Worm (Caenorhabditis elegans): ENCODE results near the gene nkb-2.
"Not testable (repeated sequence)": the region's sequence is repeated elsewhere in the genome, so short reads cannot be mapped to it uniquely, and the experiment has no call there.

nkb-2 gene

ce11 chrIV:10546589-10547136 is 44.1 kb upstream of the nkb-2 start, which contains the start of gene zim-1 (continued):
- TF ChIP-seq F49E8.2 (tag; optimal IDR thresholded peaks at IDR 0.05; ENCODE audit: insufficient read depth) (no peak), rec-8 (tag; optimal IDR thresholded peaks at IDR 0.05) (no peak), snpc-4 (GFP tag; optimal IDR thresholded peaks at IDR 0.05) (no peak), snpc-4 (tag; optimal IDR thresholded peaks at IDR 0.05) (peak in 1 of 4 experiments; percentile 2)

ce11 chrIV:10548546-10548945 is 42.2 kb upstream of the nkb-2 start:
- TF ChIP-seq dox-1 (GFP tag; IDR thresholded peaks at IDR 0.05): 0 out of 2 replicates have a peak, but pooled peaks have one; percentile 44
- not testable (repeated sequence) for TF ChIP-seq rpc-1 (optimal IDR thresholded peaks at IDR 0.05)
- peak; percentile 52 for TF ChIP-seq rpc-1 (tag; optimal IDR thresholded peaks at IDR 0.05)
- TF ChIP-seq B0261.1 (tag; optimal IDR thresholded peaks at IDR 0.05): peak; percentile 47
- TF ChIP-seq rcor-1 (GFP tag; IDR thresholded peaks at IDR 0.05): 0 out of 2 replicates have a peak, but pooled peaks have one; percentile 17
- TF ChIP-seq tbp1 (GFP tag; optimal IDR thresholded peaks at IDR 0.05): peak; percentile 70
- TF ChIP-seq lin-26 (GFP tag; IDR thresholded peaks at IDR 0.05): peak; percentile 71; the same call in 1 of the 2 replicates
- TF ChIP-seq ceh-40 (GFP tag; IDR thresholded peaks at IDR 0.05): 0 out of 2 replicates have a peak, but pooled peaks have one; percentile 31
- 0 out of 2 replicates have a peak, but pooled peaks have one; percentile 25 for TF ChIP-seq hmg-1.2 (GFP tag; IDR thresholded peaks at IDR 0.05)

ce11 chrIV:10552993-10553392 is 37.7 kb upstream of the nkb-2 start:
- peak; percentile 80 for TF ChIP-seq attf-3 (GFP tag; conservative IDR thresholded peaks at IDR 0.05)

- TF ChIP-seq ceh-91 (GFP tag; IDR thresholded peaks at IDR 0.05) (no peak), nfyb-1 (GFP tag; IDR thresholded peaks at IDR 0.05) (no peak), Y95B8A.8 (GFP tag; IDR thresholded peaks at IDR 0.05) (no peak), nhr-80 (tag; optimal IDR thresholded peaks at IDR 0.05) (no peak), xnd-1 (tag; optimal IDR thresholded peaks at IDR 0.05) (no peak)
Measured at ce11 chrIV:10554947-10555346, 35.8 kb upstream of the nkb-2 start, which contains the start of gene zim-2. TSS of gene zim-2 (plus strand) at chrIV:10555247.

- TF ChIP-seq ztf-18 (tag; optimal IDR thresholded peaks at IDR 0.05) (no peak), xnd-1 (tag; optimal IDR thresholded peaks at IDR 0.05) (no peak), lsl-1 (GFP tag; optimal IDR thresholded peaks at IDR 0.05) (peak; percentile 60), hsf-1 (GFP tag; IDR thresholded peaks at IDR 0.05) (0 out of 2 replicates have a peak, but pooled peaks have one; percentile 9), F33H1.4 (GFP tag; IDR thresholded peaks at IDR 0.05) (peak; percentile 23; the same call in 1 of the 2 replicates), T07F8.4 (tag; optimal IDR thresholded peaks at IDR 0.05) (no peak), atf-7 (tag; optimal IDR thresholded peaks at IDR 0.05) (no peak)
Measured at ce11 chrIV:10558415-10558814, 32.3 kb upstream of the nkb-2 start, which contains the start of gene zim-3. TSS of gene zim-3 (plus strand) at chrIV:10558715.

- TF ChIP-seq K11D2.4 (GFP tag; IDR thresholded peaks at IDR 0.05): no peak
- no peak for TF ChIP-seq ccch-3 (GFP tag; optimal IDR thresholded peaks at IDR 0.05)
- no peak for TF ChIP-seq sptf-2 (GFP tag; optimal IDR thresholded peaks at IDR 0.05)
- TF ChIP-seq rec-8 (tag; optimal IDR thresholded peaks at IDR 0.05): no peak
Measured at ce11 chrIV:10561605-10562004, 29.1 kb upstream of the nkb-2 start, which contains the start of gene him-8. TSS of gene him-8 (plus strand) at chrIV:10561905.

ce11 chrIV:10564613-10565012 is 26.1 kb upstream of the nkb-2 start:
- no peak for TF ChIP-seq nhr-179 (tag; optimal IDR thresholded peaks at IDR 0.05)
- TF ChIP-seq F49E8.2 (tag; optimal IDR thresholded peaks at IDR 0.05; ENCODE audit: insufficient read depth): no peak
- TF ChIP-seq nfyb-1 (GFP tag; IDR thresholded peaks at IDR 0.05): no peak
- no peak for TF ChIP-seq xnd-1 (tag; optimal IDR thresholded peaks at IDR 0.05)
- TF ChIP-seq bed-1 (GFP tag; IDR thresholded peaks at IDR 0.05): no peak
- no peak for TF ChIP-seq C17E4.6 (GFP tag; IDR thresholded peaks at IDR 0.05)
- no peak for TF ChIP-seq let-526 (GFP tag; IDR thresholded peaks at IDR 0.05)
- TF ChIP-seq F33H1.4 (GFP tag; IDR thresholded peaks at IDR 0.05): no peak
- no peak for TF ChIP-seq nhr-120 (GFP tag; IDR thresholded peaks at IDR 0.05)
- TF ChIP-seq sea-2 (GFP tag; IDR thresholded peaks at IDR 0.05): no peak
- no peak for TF ChIP-seq akir-1 (GFP tag; optimal IDR thresholded peaks at IDR 0.05)
